Worm (Caenorhabditis elegans) whole organism, L4 larva: ENCODE results near the gene srt-13.

ENCODE experiments used
- ama-1 ChIP-seq: fragments of 150-350 bp; optimal IDR thresholded peaks from 2 replicates; lab custom pipeline; 2014; ENCODE audit warnings: inconsistent platforms, mixed read lengths

srt-13 gene

DNA sequence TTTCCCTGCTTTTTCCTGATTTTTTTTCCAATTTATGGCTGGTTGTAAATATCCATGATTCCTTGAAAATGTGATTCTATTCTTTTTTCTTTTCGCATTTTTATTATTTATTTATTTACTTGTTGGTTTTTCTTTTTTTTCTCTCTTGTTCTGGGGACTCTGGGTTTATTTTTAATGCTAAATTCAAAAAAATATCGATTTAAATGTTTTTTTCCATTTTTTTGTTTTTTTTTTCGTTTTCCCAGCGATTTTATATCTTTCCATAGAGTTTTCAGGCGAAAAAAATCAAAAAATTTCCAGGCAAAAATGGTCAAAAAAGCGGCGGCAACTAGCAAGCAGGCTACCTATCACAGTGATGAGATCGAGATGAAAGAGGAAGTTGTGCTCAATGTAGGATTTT lies 50.8 kb downstream of the srt-13 start, which contains the start of gene rpac-40:
TSS of gene rpac-40 (plus strand) at position 301 of the 400 bp plus-strand sequence.
- TF ChIP-seq ama-1 = no peak
